Worm (Caenorhabditis elegans): ENCODE measurements around the gene cfap-36.

ce11 chrV:219632-220031, 47.6 kb upstream of the cfap-36 start, which contains the start of gene srh-80:
- TF ChIP-seq mdl-1 (tag; optimal IDR thresholded peaks at IDR 0.05) (no peak), unc-86 (tag; optimal IDR thresholded peaks at IDR 0.05) (no peak), zip-4 (GFP tag; optimal IDR thresholded peaks at IDR 0.05) (no peak), nhr-76 (tag; optimal IDR thresholded peaks at IDR 0.05) (no peak), nhr-28 (tag; optimal IDR thresholded peaks at IDR 0.05) (no peak), tbx-2 (tag; optimal IDR thresholded peaks at IDR 0.05) (no peak), aly-2 (tag; optimal IDR thresholded peaks at IDR 0.05) (no peak), unc-62 (GFP tag; optimal IDR thresholded peaks at IDR 0.05) (no peak), egl-27 (tag; optimal IDR thresholded peaks at IDR 0.05) (no peak), isw-1 (GFP tag; IDR thresholded peaks at IDR 0.05) (no peak), nhr-237 (tag; optimal IDR thresholded peaks at IDR 0.05) (no peak), nhr-77 (tag; optimal IDR thresholded peaks at IDR 0.05) (no peak)

Data from whole organism, L1 larva.